Worm (Caenorhabditis elegans) whole organism, late embryonic: ENCODE measurements around the gene C48B4.12.

Experiments
- F13H6.1 ChIP-seq: sonication (generic microtip); optimal IDR thresholded peaks from 2 replicates; lab custom pipeline; 2016; ENCODE audit warnings: missing genetic modification characterization, missing compliant biosample characterization
- K02D7.2 ChIP-seq: sonication (generic microtip); optimal IDR thresholded peaks from 2 replicates; lab custom pipeline; 2017; ENCODE audit warnings: mild to moderate bottlenecking, missing genetic modification characterization, missing compliant biosample characterization
- T23F11.4 ChIP-seq: fragments of 200-800 bp; sonication (Bioruptor generic); optimal IDR thresholded peaks from 2 replicates; lab custom pipeline; 2018; ENCODE audit warnings: mild to moderate bottlenecking, missing genetic modification characterization, missing compliant biosample characterization
- ceh-14 ChIP-seq: sonication (generic microtip); optimal IDR thresholded peaks from 2 replicates; lab custom pipeline; 2016; ENCODE audit warnings: missing genotype, missing genetic modification characterization, missing compliant biosample characterization
- ceh-18 ChIP-seq: sonication (generic microtip); optimal IDR thresholded peaks from 2 replicates; lab custom pipeline; 2016; ENCODE audit warnings: missing genetic modification characterization, missing compliant biosample characterization
- ceh-2 ChIP-seq: sonication (generic microtip); optimal IDR thresholded peaks from 2 replicates; lab custom pipeline; 2016; ENCODE audit warnings: missing genotype, missing genetic modification characterization, missing compliant biosample characterization
- ceh-24 ChIP-seq: sonication (generic microtip); optimal IDR thresholded peaks from 2 replicates; lab custom pipeline; 2016; ENCODE audit warnings: mild to moderate bottlenecking, missing genetic modification characterization, missing compliant biosample characterization
- ceh-30 ChIP-seq: fragments of 150-350 bp; optimal IDR thresholded peaks from 2 replicates; lab custom pipeline; 2014; ENCODE audit warnings: missing biosample characterization, missing genetic modification characterization
- ceh-34 ChIP-seq: sonication (generic microtip); optimal IDR thresholded peaks from 2 replicates; lab custom pipeline; 2016; ENCODE audit warnings: mild to moderate bottlenecking, missing genetic modification characterization, missing compliant biosample characterization
- ceh-45 ChIP-seq: fragments of 200-800 bp; sonication (Bioruptor generic); IDR thresholded peaks from 2 replicates; pipeline ENCODE4 v1.3.6; 2022; ENCODE audit warnings: missing genetic modification reagents, missing genetic modification characterization, missing compliant biosample characterization
- ceh-48 ChIP-seq: sonication (generic microtip); optimal IDR thresholded peaks from 2 replicates; lab custom pipeline; 2016; ENCODE audit warnings: missing genetic modification characterization, inconsistent platforms, missing compliant biosample characterization
- ceh-9 ChIP-seq: sonication (generic microtip); optimal IDR thresholded peaks from 2 replicates; lab custom pipeline; 2016; ENCODE audit warnings: mild to moderate bottlenecking, missing genetic modification characterization, inconsistent platforms, missing compliant biosample characterization
- dmd-4 ChIP-seq: sonication (generic microtip); optimal IDR thresholded peaks from 2 replicates; lab custom pipeline; 2016; ENCODE audit warnings: borderline replicate concordance, missing genetic modification characterization, missing compliant biosample characterization
- elt-2 ChIP-seq: sonication (generic microtip); optimal IDR thresholded peaks from 2 replicates; lab custom pipeline; 2016; ENCODE audit warnings: missing genetic modification reagents, missing genetic modification characterization, missing compliant biosample characterization
- eyg-1 ChIP-seq: sonication (generic microtip); optimal IDR thresholded peaks from 2 replicates; lab custom pipeline; 2016; ENCODE audit warnings: missing genotype, missing genetic modification characterization, missing compliant biosample characterization
- hlh-13 ChIP-seq: fragments of 200-800 bp; sonication (Bioruptor generic); optimal IDR thresholded peaks from 2 replicates; lab custom pipeline; 2018; ENCODE audit warnings: mild to moderate bottlenecking, missing genetic modification characterization, missing compliant biosample characterization
- hlh-30 ChIP-seq: sonication (generic microtip); optimal IDR thresholded peaks from 2 replicates; lab custom pipeline; 2017; ENCODE audit warnings: antibody characterized with exemption, missing genetic modification characterization, missing compliant biosample characterization; ENCODE audit not compliant: insufficient read depth
- hlh-8 ChIP-seq: sonication (generic microtip); optimal IDR thresholded peaks from 2 replicates; lab custom pipeline; 2016; ENCODE audit warnings: missing genotype, missing genetic modification characterization, missing compliant biosample characterization
- lim-6 ChIP-seq: sonication (generic microtip); optimal IDR thresholded peaks from 2 replicates; lab custom pipeline; 2016; ENCODE audit warnings: missing genetic modification characterization, missing compliant biosample characterization
- nfya-1 ChIP-seq: sonication (generic microtip); optimal IDR thresholded peaks from 2 replicates; lab custom pipeline; 2017; ENCODE audit warnings: missing genetic modification characterization, mild to moderate bottlenecking, missing compliant biosample characterization, antibody characterized with exemption, moderate library complexity
- pag-3 ChIP-seq: sonication (generic microtip); optimal IDR thresholded peaks from 2 replicates; lab custom pipeline; 2016; ENCODE audit warnings: missing compliant biosample characterization, missing genetic modification characterization, borderline replicate concordance
- pat-9 ChIP-seq: fragments of 200-800 bp; sonication (Bioruptor generic); optimal IDR thresholded peaks from 2 replicates; lab custom pipeline; 2018; ENCODE audit warnings: mild to moderate bottlenecking, missing genetic modification characterization, moderate library complexity, missing compliant biosample characterization
- pha-4 ChIP-seq: fragments of 150-350 bp; optimal IDR thresholded peaks from 2 replicates; lab custom pipeline; 2018; ENCODE audit warnings: missing biosample characterization, missing genetic modification reagents, missing genetic modification characterization
- pqm-1 ChIP-seq: sonication (generic microtip); optimal IDR thresholded peaks from 2 replicates; lab custom pipeline; 2016; ENCODE audit warnings: missing genetic modification characterization, missing compliant biosample characterization
- sox-2 ChIP-seq: fragments of 200-800 bp; sonication (Bioruptor generic); IDR thresholded peaks from 2 replicates; pipeline ENCODE4 v1.3.6; 2022; ENCODE audit warnings: missing genetic modification reagents, missing genetic modification characterization, missing compliant biosample characterization
- sox-4 ChIP-seq: sonication (generic microtip); optimal IDR thresholded peaks from 2 replicates; lab custom pipeline; 2017; ENCODE audit warnings: mild to moderate bottlenecking, missing genetic modification characterization, inconsistent platforms, missing compliant biosample characterization
- syd-9 ChIP-seq: sonication (generic microtip); optimal IDR thresholded peaks from 2 replicates; lab custom pipeline; 2016; ENCODE audit warnings: mild to moderate bottlenecking, missing genetic modification characterization, moderate library complexity, missing compliant biosample characterization
- tbx-2 ChIP-seq: sonication (generic microtip); optimal IDR thresholded peaks from 2 replicates; lab custom pipeline; 2016; ENCODE audit warnings: missing genetic modification characterization, missing compliant biosample characterization
- ttx-3 ChIP-seq: sonication (generic microtip); optimal IDR thresholded peaks from 2 replicates; lab custom pipeline; 2016; ENCODE audit warnings: missing genetic modification reagents, missing genetic modification characterization, missing compliant biosample characterization
- unc-3 ChIP-seq, 2 experiments: fragments of 200-800 bp in 1 of 2; sonication (Bioruptor generic) in 1 of 2; sonication (generic microtip) in 1 of 2; conservative IDR thresholded peaks in 1 of 2; optimal IDR thresholded peaks in 1 of 2; 2 replicates each; pipeline versions ENCODE4 v1.3.6 to Lab custom; 2016 to 2022; ENCODE audit warnings: missing compliant biosample characterization in 2 of 2, missing genetic modification characterization in 2 of 2, missing genetic modification reagents in 1 of 2
- unc-42 ChIP-seq: sonication (generic microtip); optimal IDR thresholded peaks from 2 replicates; lab custom pipeline; 2016; ENCODE audit warnings: missing genotype, missing genetic modification characterization, missing compliant biosample characterization
- unc-86 ChIP-seq: sonication (generic microtip); optimal IDR thresholded peaks from 2 replicates; lab custom pipeline; 2016; ENCODE audit warnings: missing genetic modification characterization, missing compliant biosample characterization

Gene C48B4.12

DNA sequence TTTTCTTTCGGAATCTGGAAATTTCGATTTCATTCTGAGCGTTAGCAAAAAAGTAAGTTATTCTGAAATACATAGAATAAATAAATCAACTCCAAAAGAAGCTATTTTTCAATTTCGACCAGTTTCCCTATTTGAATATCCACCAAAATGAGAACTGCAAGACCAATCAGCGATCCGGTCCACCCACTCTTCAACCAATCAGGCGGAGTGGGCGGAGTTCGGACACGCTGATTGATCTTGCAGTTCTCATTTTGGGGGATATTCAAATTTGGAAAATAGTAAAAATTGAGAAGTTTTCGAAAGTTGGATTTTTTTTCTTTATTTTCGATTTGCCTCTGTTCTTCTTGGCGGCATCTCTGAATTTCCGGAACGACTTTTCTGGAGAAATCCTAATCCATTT is 26.3 kb upstream of the C48B4.12 start:
- TF ChIP-seq ceh-45 (GFP tag; lab: Robert Waterston, UW) (no peak), nfya-1 (tag; lab: Kevin White, UChicago) (peak; percentile 99), eyg-1 (no peak), ceh-48 (no peak), dmd-4 (tag; lab: Kevin White, UChicago) (no peak), pqm-1 (tag; lab: Kevin White, UChicago) (no peak), pag-3 (tag; lab: Kevin White, UChicago) (no peak)

ce11 chrIII:9580039-9580891 is 16.9 kb upstream of the C48B4.12 start, which contains the start of gene ced-7:
Gene ced-7, minus strand, starts transcription at chrIII:9580089.
- TF ChIP-seq K02D7.2 (tag; lab: Kevin White, UChicago) (no peak), hlh-30 (peak; percentile 84), ceh-18 (tag; lab: Kevin White, UChicago) (no peak), hlh-13 (GFP tag; lab: Kevin White, UChicago) (no peak), ceh-2 (no peak)
- TF ChIP-seq, all 69 proteins: peak for 1

DNA sequence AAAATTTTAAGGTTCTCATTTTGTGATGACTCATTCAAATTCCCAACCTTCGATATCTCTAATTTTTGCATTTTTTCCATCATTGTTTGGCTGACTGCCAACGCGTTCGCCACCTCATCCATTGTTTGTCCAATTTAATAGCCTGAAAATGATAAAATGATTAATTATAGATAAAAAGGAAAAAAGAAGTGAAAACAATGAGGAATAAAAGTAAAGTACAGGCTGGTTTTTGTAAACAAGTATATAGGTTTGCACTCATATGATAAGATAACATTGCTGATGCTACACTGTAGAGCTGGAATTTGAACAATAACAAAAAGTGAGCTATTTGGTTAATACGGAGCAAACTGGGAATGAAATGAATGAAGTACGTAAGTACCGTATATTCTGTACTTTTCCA is 14.9 kb upstream of the C48B4.12 start, which contains the start of gene C48B4.3:
TSS of gene C48B4.3 (minus strand) at position 149 of the 400 bp plus-strand sequence.
- TF ChIP-seq unc-42 (no peak), syd-9 (no peak), hlh-13 (GFP tag; lab: Kevin White, UChicago) (no peak), elt-2 (tag; lab: Kevin White, UChicago) (peak; percentile 16)
- TF ChIP-seq, all 69 proteins: peak for 1

ce11 chrIII:9583224-9583623 is 13.9 kb upstream of the C48B4.12 start:
- TF ChIP-seq unc-42 (peak; percentile 57), ceh-14 (tag; lab: Kevin White, UChicago) (peak; percentile 13), ceh-48 (no peak)

DNA sequence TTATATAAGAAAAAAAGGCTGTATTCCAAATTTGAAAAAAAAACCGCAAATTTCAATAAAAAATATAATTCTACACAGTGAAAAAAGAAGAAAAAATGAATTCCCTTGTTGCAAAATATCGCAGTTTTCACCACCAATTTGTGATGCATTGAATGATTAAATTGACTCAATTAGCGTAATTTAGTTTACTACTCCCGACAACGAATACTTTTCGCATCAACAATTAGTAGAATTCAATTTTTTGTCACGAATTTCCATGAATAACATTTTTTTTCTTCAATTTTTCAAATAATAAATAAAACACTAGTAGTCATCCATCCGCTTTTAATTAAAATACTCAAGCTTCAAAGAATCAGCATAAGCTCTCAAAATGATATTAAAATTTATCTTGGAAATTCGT is 11.8 kb upstream of the C48B4.12 start:
- TF ChIP-seq unc-42 (peak; percentile 91), ceh-34 (tag; lab: Kevin White, UChicago) (no peak)

- TF ChIP-seq elt-2 (tag; lab: Kevin White, UChicago) (peak; percentile 90), hlh-8 (tag; lab: Kevin White, UChicago) (no peak)
These were observed 6.9 kb upstream of the C48B4.12 start for ce11 chrIII:9590212-9590611.

DNA sequence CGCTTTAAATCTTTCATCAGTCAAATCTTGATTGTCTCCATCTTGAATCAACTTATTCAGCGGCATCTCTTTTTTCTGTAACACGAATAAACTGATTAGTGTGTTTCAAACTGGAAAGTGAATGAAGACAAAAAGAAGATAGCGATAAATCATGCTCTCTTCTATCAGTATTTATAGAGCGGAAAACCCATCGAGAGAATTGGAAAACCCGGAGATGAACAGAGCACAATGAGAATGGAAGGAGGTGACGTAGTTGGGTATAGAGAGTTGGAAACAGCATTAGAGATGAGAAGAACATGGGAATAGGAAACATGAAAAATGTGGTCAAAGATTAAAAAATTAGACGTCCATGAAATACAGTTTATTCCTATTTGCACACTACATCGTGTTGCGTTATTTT is 5.0 kb upstream of the C48B4.12 start, which contains the start of gene acox-1.5:
TSS of gene acox-1.5 (minus strand) at position 75 of the 400 bp plus-strand sequence.
- TF ChIP-seq ttx-3 (tag; lab: Kevin White, UChicago) (no peak), pha-4 (no peak), F13H6.1 (tag; lab: Kevin White, UChicago) (no peak), dmd-4 (tag; lab: Kevin White, UChicago) (no peak), ceh-24 (no peak), hlh-8 (tag; lab: Kevin White, UChicago) (no peak), hlh-30 (no peak), lim-6 (tag; lab: Kevin White, UChicago) (no peak), sox-2 (GFP tag; lab: Robert Waterston, UW) (no peak), unc-86 (tag; lab: Kevin White, UChicago) (no peak)

ce11 chrIII:9595563-9595962 is 1.6 kb upstream of the C48B4.12 start, which contains the start of gene rom-2:
Gene rom-2, minus strand, starts transcription at chrIII:9595663.
- no peak for TF ChIP-seq ceh-30 (tag; lab: Kevin White, UChicago)
- TF ChIP-seq sox-4, result no peak
- TF ChIP-seq tbx-2 (tag; lab: Kevin White, UChicago), result no peak
- TF ChIP-seq T23F11.4, result no peak
- no peak for TF ChIP-seq pat-9
- no peak for TF ChIP-seq ceh-45 (GFP tag; lab: Robert Waterston, UW)
- TF ChIP-seq unc-3 (GFP tag; conservative IDR thresholded peaks at IDR 0.05; lab: Robert Waterston, UW), result no peak
- TF ChIP-seq unc-3 (tag; optimal IDR thresholded peaks at IDR 0.05; lab: Kevin White, UChicago), result no peak
- TF ChIP-seq ceh-9 (tag; lab: Kevin White, UChicago), result no peak
- TF ChIP-seq, all 69 proteins: peak for 0
